1 fruit fly cellular context compared by ENCODE assay signal in genomic region chr2L:21370886-21371285, dm6.
TF ChIP-seq lines count a peak whose summit lies in the region.

CG8665 (plus strand) TSS chr2L:21371227.

TF ChIP-seq in whole organism, embryonic, 481 proteins besides CTCF, POLR2A, EP300 and RAD21 (continued from another document):
- TF ChIP-seq CG4404 (GFP tag; IDR thresholded peaks at IDR 0.05; lab: Robert Waterston, UW) (no peak), tgo (GFP tag; IDR thresholded peaks at IDR 0.05; lab: Robert Waterston, UW) (0 out of 3 replicates have a peak, but pooled peaks have one; percentile 24), gem (tag; optimal IDR thresholded peaks at IDR 0.05; lab: Kevin White, UChicago) (peak; percentile 78), pfk (GFP tag; optimal IDR thresholded peaks at IDR 0.05; lab: Kevin White, UChicago) (no peak), CG7987 (GFP tag; optimal IDR thresholded peaks at IDR 0.05; lab: Kevin White, UChicago) (no peak), CG7745 (tag; optimal IDR thresholded peaks at IDR 0.05; lab: Kevin White, UChicago) (no peak), eve (GFP tag; optimal IDR thresholded peaks at IDR 0.05; lab: Kevin White, UChicago) (no peak), Hmr (GFP tag; optimal IDR thresholded peaks at IDR 0.05; lab: Kevin White, UChicago) (peak; percentile 68), Fer3 (tag; optimal IDR thresholded peaks at IDR 0.05; lab: Kevin White, UChicago) (peak; percentile 66), CG1233 (GFP tag; optimal IDR thresholded peaks at IDR 0.05; lab: Kevin White, UChicago) (peak; percentile 9), CG11560 (tag; IDR thresholded peaks at IDR 0.05; lab: Robert Waterston, UW) (no peak), Lim3 (GFP tag; IDR thresholded peaks at IDR 0.05; lab: Robert Waterston, UW) (no peak), Lpt (GFP tag; optimal IDR thresholded peaks at IDR 0.05; lab: Kevin White, UChicago) (no peak), HLH3B (GFP tag; IDR thresholded peaks at IDR 0.05; lab: Robert Waterston, UW) (no peak)
